Fruit fly (Drosophila melanogaster) whole organism, embryonic: ENCODE data around the gene CG12522.

ENCODE experiments used
- CG16863 ChIP-seq: fragments of 200-800 bp; sonication (Bioruptor generic); optimal IDR thresholded peaks from 3 replicates; lab custom pipeline; 2016; ENCODE audit warnings: missing biosample characterization, missing genetic modification characterization
- CG17359 ChIP-seq: fragments of 200-800 bp; sonication (Bioruptor generic); optimal IDR thresholded peaks from 3 replicates; lab custom pipeline; 2018; ENCODE audit warnings: missing biosample characterization, mild to moderate bottlenecking, missing genetic modification characterization, moderate library complexity
- CG2116 ChIP-seq: fragments of 200-800 bp; sonication (Bioruptor generic); optimal IDR thresholded peaks from 3 replicates; lab custom pipeline; 2018; ENCODE audit warnings: missing biosample characterization, mild to moderate bottlenecking, missing genetic modification characterization
- esg ChIP-seq: fragments of 200-800 bp; sonication (Bioruptor generic); conservative IDR thresholded peaks from 2 replicates; pipeline ENCODE4 v1.3.6; 2022; ENCODE audit warnings: missing biosample characterization, missing genetic modification characterization
- gce ChIP-seq: fragments of 200-800 bp; sonication (Bioruptor generic); IDR thresholded peaks from 3 replicates; pipeline ENCODE4 v1.3.6; 2022; ENCODE audit warnings: missing biosample characterization, missing genetic modification characterization
- jing ChIP-seq: fragments of 200-800 bp; sonication (Bioruptor generic); optimal IDR thresholded peaks from 2 replicates; lab custom pipeline; 2018; ENCODE audit warnings: missing biosample characterization, mild to moderate bottlenecking, missing genetic modification characterization
- ken ChIP-seq: fragments of 200-800 bp; sonication (Bioruptor generic); IDR thresholded peaks from 3 replicates; pipeline ENCODE4 v1.3.6; 2022; ENCODE audit warnings: missing biosample characterization, missing genetic modification characterization
- pnt ChIP-seq: fragments of 200-800 bp; sonication (Bioruptor generic); optimal IDR thresholded peaks from 3 replicates; lab custom pipeline; 2016; ENCODE audit warnings: missing biosample characterization, missing genetic modification characterization
- scrt ChIP-seq: fragments of 200-800 bp; sonication (Bioruptor generic); optimal IDR thresholded peaks from 2 replicates; lab custom pipeline; 2018; ENCODE audit warnings: missing biosample characterization, mild to moderate bottlenecking, missing genetic modification characterization, moderate library complexity
- vfl ChIP-seq: fragments of 200-800 bp; sonication (Bioruptor generic); optimal IDR thresholded peaks from 2 replicates; lab custom pipeline; 2016; ENCODE audit warnings: missing biosample characterization, missing genetic modification characterization
- z ChIP-seq: fragments of 200-800 bp; sonication (Bioruptor generic); IDR thresholded peaks from 3 replicates; pipeline ENCODE4 v1.3.6; 2022; ENCODE audit warnings: missing biosample characterization, missing genetic modification characterization

- TF ChIP-seq CG2116 (GFP tag; lab: Kevin White, UChicago) = no peak
- TF ChIP-seq jing (GFP tag; lab: Kevin White, UChicago) = no peak
- TF ChIP-seq z (GFP tag; lab: Robert Waterston, UW) = no peak
- TF ChIP-seq scrt (GFP tag; lab: Kevin White, UChicago) = no peak
- no peak for TF ChIP-seq pnt
- no peak for TF ChIP-seq vfl (GFP tag; lab: Kevin White, UChicago)
- TF ChIP-seq ken = no peak
- TF ChIP-seq CG16863 (GFP tag; lab: Kevin White, UChicago) = no peak
- TF ChIP-seq gce (GFP tag; lab: Robert Waterston, UW) = no peak
- TF ChIP-seq esg (GFP tag; lab: Robert Waterston, UW) = no peak
- no peak for TF ChIP-seq CG17359 (tag; lab: Kevin White, UChicago)
Measured at dm6 chr3L:11124439-11124838, 16.4 kb downstream of the CG12522 start.
